Fruit fly (Drosophila melanogaster): ENCODE results near the gene Fpgs1.
A peak's percentile ranks its signal among the peaks of the same experiment; 100 is the strongest.

Fpgs1 gene

dm6 chrX:12580040-12580497, 31.6 kb upstream of the Fpgs1 start:
- TF ChIP-seq pad (GFP tag; optimal IDR thresholded peaks at IDR 0.05) (no peak), CG33017 (tag; optimal IDR thresholded peaks at IDR 0.05) (no peak), bab1 (GFP tag; optimal IDR thresholded peaks at IDR 0.05) (peak; percentile 15), Hr96 (GFP tag; optimal IDR thresholded peaks at IDR 0.05) (no peak), CG11617 (GFP tag; optimal IDR thresholded peaks at IDR 0.05) (no peak), cnc (optimal IDR thresholded peaks at IDR 0.05) (no peak), Clk (GFP tag; optimal IDR thresholded peaks at IDR 0.05) (no peak), CG1620 (GFP tag; optimal IDR thresholded peaks at IDR 0.05) (no peak), Mnt (GFP tag; optimal IDR thresholded peaks at IDR 0.05) (peak; percentile 74), kay (GFP tag; ENCODE audit: borderline replicate concordance) (no peak), toe (GFP tag; optimal IDR thresholded peaks at IDR 0.05) (no peak), CG12768 (GFP tag; optimal IDR thresholded peaks at IDR 0.05) (no peak), CG14711 (tag; optimal IDR thresholded peaks at IDR 0.05) (no peak), CG7045 (GFP tag; optimal IDR thresholded peaks at IDR 0.05) (no peak), ovo (GFP tag; optimal IDR thresholded peaks at IDR 0.05) (no peak), CG7101 (tag; optimal IDR thresholded peaks at IDR 0.05) (no peak), Crg-1 (GFP tag; optimal IDR thresholded peaks at IDR 0.05) (no peak), tj (GFP tag; optimal IDR thresholded peaks at IDR 0.05) (peak; percentile 81)

DNA sequence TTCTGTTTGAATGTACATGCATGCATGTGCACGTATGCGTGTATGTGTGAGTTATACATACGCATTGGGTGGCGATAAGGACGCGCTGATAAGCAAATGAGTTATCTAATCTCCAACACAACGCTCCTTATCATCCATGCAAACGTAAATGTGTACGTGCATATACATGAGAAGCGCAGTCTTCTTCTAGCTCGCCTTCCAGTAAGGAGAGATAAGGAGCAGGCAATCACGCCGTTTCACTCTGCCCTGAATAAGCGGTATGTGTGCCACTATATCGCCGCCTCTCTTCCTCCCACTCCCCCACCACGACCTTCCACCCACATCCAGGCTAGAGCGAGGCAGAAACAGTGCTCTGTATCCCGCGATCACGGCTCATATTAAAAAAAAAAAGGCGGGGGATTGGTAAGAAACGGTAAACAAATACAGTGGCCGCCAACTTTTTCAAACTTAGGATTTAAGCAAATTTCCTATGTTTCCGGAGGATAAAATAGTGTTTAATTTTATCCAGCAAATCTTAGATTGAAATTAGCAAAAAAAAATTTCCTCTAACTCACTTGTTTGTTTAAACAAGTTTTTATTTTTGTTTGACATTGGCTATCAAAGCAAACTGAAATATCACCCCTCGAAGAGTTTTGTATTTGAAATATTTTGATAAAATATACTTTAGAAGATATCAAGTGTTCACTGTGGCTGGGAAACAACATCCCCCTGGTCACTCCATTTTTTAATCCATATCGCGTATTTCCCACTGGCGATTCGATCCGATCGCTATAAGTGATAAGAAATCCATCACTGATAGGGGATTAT, 31.0 kb upstream of the Fpgs1 start:
- no peak for TF ChIP-seq bab1 (GFP tag; optimal IDR thresholded peaks at IDR 0.05)
- TF ChIP-seq tj (GFP tag; optimal IDR thresholded peaks at IDR 0.05), result no peak
- peak; percentile 42 for TF ChIP-seq CG7101 (tag; optimal IDR thresholded peaks at IDR 0.05)
- TF ChIP-seq Mnt (GFP tag; optimal IDR thresholded peaks at IDR 0.05), result peak; percentile 68
- TF ChIP-seq Clk (GFP tag; optimal IDR thresholded peaks at IDR 0.05), result no peak
- TF ChIP-seq cnc (optimal IDR thresholded peaks at IDR 0.05), result no peak
- TF ChIP-seq ovo (GFP tag; optimal IDR thresholded peaks at IDR 0.05), result peak; percentile 6
- TF ChIP-seq CG1620 (GFP tag; optimal IDR thresholded peaks at IDR 0.05), result no peak
- no peak for TF ChIP-seq CG14711 (tag; optimal IDR thresholded peaks at IDR 0.05)
- no peak for TF ChIP-seq Crg-1 (GFP tag; optimal IDR thresholded peaks at IDR 0.05)
- TF ChIP-seq CG7045 (GFP tag; optimal IDR thresholded peaks at IDR 0.05), result no peak
- TF ChIP-seq CG5204 (GFP tag; optimal IDR thresholded peaks at IDR 0.05), result no peak
- TF ChIP-seq toe (GFP tag; optimal IDR thresholded peaks at IDR 0.05), result no peak
- no peak for TF ChIP-seq CG11617 (GFP tag; optimal IDR thresholded peaks at IDR 0.05)
- peak; percentile 92 for TF ChIP-seq pad (GFP tag; optimal IDR thresholded peaks at IDR 0.05)
- TF ChIP-seq kay (GFP tag; ENCODE audit: borderline replicate concordance), result no peak
- peak; percentile 21 for TF ChIP-seq CG33017 (tag; optimal IDR thresholded peaks at IDR 0.05)
- peak; percentile 56 for TF ChIP-seq cic (GFP tag; optimal IDR thresholded peaks at IDR 0.05)
- peak; percentile 14 for TF ChIP-seq Hr96 (GFP tag; optimal IDR thresholded peaks at IDR 0.05)
- TF ChIP-seq CG12768 (GFP tag; optimal IDR thresholded peaks at IDR 0.05), result no peak

DNA sequence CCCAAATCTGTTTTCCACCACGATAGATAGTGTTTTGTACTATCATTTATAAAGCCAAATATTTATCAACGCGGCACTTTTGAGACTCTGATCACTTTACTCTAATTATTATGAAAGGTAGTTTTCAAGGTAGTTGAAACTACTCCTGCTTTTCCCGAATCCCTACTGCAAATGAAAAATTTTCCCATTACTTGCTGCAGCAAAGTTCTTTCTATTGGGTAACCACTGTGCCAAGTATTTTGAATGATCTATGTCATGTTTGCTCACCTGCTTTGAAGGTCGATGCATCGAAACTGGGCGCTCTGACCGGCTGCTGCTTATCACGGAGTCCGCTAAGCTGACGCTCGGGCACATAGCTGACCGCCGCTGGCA, 30.4 kb upstream of the Fpgs1 start:
- TF ChIP-seq Mnt (GFP tag; optimal IDR thresholded peaks at IDR 0.05) (no peak), ovo (GFP tag; optimal IDR thresholded peaks at IDR 0.05) (no peak), cic (GFP tag; optimal IDR thresholded peaks at IDR 0.05) (no peak), CG33017 (tag; optimal IDR thresholded peaks at IDR 0.05) (no peak), Hr96 (GFP tag; optimal IDR thresholded peaks at IDR 0.05) (no peak), cnc (optimal IDR thresholded peaks at IDR 0.05) (no peak), Clk (GFP tag; optimal IDR thresholded peaks at IDR 0.05) (no peak), CG14711 (tag; optimal IDR thresholded peaks at IDR 0.05) (no peak), toe (GFP tag; optimal IDR thresholded peaks at IDR 0.05) (no peak), CG7045 (GFP tag; optimal IDR thresholded peaks at IDR 0.05) (no peak), pad (GFP tag; optimal IDR thresholded peaks at IDR 0.05) (no peak), CG11617 (GFP tag; optimal IDR thresholded peaks at IDR 0.05) (no peak), CG7101 (tag; optimal IDR thresholded peaks at IDR 0.05) (no peak), bab1 (GFP tag; optimal IDR thresholded peaks at IDR 0.05) (no peak), CG12768 (GFP tag; optimal IDR thresholded peaks at IDR 0.05) (no peak), CG1620 (GFP tag; optimal IDR thresholded peaks at IDR 0.05) (no peak), kay (GFP tag; ENCODE audit: borderline replicate concordance) (no peak), Crg-1 (GFP tag; optimal IDR thresholded peaks at IDR 0.05) (no peak), tj (GFP tag; optimal IDR thresholded peaks at IDR 0.05) (no peak)

- TF ChIP-seq Hr96 (GFP tag; optimal IDR thresholded peaks at IDR 0.05) (no peak), CG12768 (GFP tag; optimal IDR thresholded peaks at IDR 0.05) (no peak), pad (GFP tag; optimal IDR thresholded peaks at IDR 0.05) (no peak), CG7101 (tag; optimal IDR thresholded peaks at IDR 0.05) (no peak), tj (GFP tag; optimal IDR thresholded peaks at IDR 0.05) (no peak), cnc (optimal IDR thresholded peaks at IDR 0.05) (no peak), CG1620 (GFP tag; optimal IDR thresholded peaks at IDR 0.05) (no peak)
Observed at dm6 chrX:12581894-12582293, 29.8 kb upstream of the Fpgs1 start.

DNA sequence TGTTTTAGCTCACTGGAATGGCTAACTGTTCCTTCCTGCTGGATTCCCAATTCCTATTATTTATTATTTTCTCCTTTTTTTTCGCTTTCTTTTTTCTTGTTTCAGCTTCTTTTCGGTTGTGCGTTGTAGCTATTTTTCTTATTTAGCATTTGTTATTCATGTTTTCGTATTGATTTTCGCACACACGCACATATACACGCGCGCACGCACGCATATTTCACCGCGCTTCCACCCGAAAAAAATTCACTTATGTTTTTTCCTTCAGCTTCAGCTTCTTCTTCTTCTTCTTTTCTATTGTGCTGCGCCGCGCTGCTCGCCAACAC, 29.0 kb upstream of the Fpgs1 start:
- TF ChIP-seq cnc (optimal IDR thresholded peaks at IDR 0.05), result no peak
- TF ChIP-seq Hr96 (GFP tag; optimal IDR thresholded peaks at IDR 0.05), result no peak
- no peak for TF ChIP-seq cic (GFP tag; optimal IDR thresholded peaks at IDR 0.05)
- no peak for TF ChIP-seq CG11617 (GFP tag; optimal IDR thresholded peaks at IDR 0.05)
- no peak for TF ChIP-seq CG12768 (GFP tag; optimal IDR thresholded peaks at IDR 0.05)
- no peak for TF ChIP-seq CG7101 (tag; optimal IDR thresholded peaks at IDR 0.05)
- TF ChIP-seq Clk (GFP tag; optimal IDR thresholded peaks at IDR 0.05), result no peak
- no peak for TF ChIP-seq pad (GFP tag; optimal IDR thresholded peaks at IDR 0.05)
- TF ChIP-seq kay (GFP tag; ENCODE audit: borderline replicate concordance), result no peak
- no peak for TF ChIP-seq CG5204 (GFP tag; optimal IDR thresholded peaks at IDR 0.05)
- TF ChIP-seq CG14711 (tag; optimal IDR thresholded peaks at IDR 0.05), result no peak
- TF ChIP-seq CG33017 (tag; optimal IDR thresholded peaks at IDR 0.05), result no peak
- TF ChIP-seq Crg-1 (GFP tag; optimal IDR thresholded peaks at IDR 0.05), result no peak
- TF ChIP-seq Mnt (GFP tag; optimal IDR thresholded peaks at IDR 0.05), result no peak
- no peak for TF ChIP-seq tj (GFP tag; optimal IDR thresholded peaks at IDR 0.05)
- no peak for TF ChIP-seq bab1 (GFP tag; optimal IDR thresholded peaks at IDR 0.05)
- no peak for TF ChIP-seq ovo (GFP tag; optimal IDR thresholded peaks at IDR 0.05)
- TF ChIP-seq CG7045 (GFP tag; optimal IDR thresholded peaks at IDR 0.05), result no peak
- no peak for TF ChIP-seq CG1620 (GFP tag; optimal IDR thresholded peaks at IDR 0.05)
- TF ChIP-seq toe (GFP tag; optimal IDR thresholded peaks at IDR 0.05), result no peak

Measured in whole organism, adult.